Fruit fly (Drosophila melanogaster) whole organism, embryonic: ENCODE results near the gene Fbp2.

Experiments used
- B-H2 ChIP-seq: fragments of 200-800 bp; sonication (Bioruptor generic); optimal IDR thresholded peaks from 2 replicates; lab custom pipeline; 2018; ENCODE audit warnings: missing biosample characterization, mild to moderate bottlenecking, missing genetic modification characterization
- CG10274 ChIP-seq: fragments of 200-800 bp; sonication (Bioruptor generic); optimal IDR thresholded peaks from 3 replicates; lab custom pipeline; 2017; ENCODE audit warnings: missing biosample characterization, mild to moderate bottlenecking, missing genetic modification characterization
- CG11560 ChIP-seq: fragments of 200-800 bp; sonication (Bioruptor generic); IDR thresholded peaks from 3 replicates; pipeline ENCODE4 v1.3.6; 2022; ENCODE audit warnings: missing biosample characterization, missing genetic modification characterization
- CG12071 ChIP-seq: fragments of 200-800 bp; sonication (Bioruptor generic); optimal IDR thresholded peaks from 3 replicates; lab custom pipeline; 2018; ENCODE audit warnings: missing biosample characterization, mild to moderate bottlenecking, missing genetic modification characterization
- CG12236 ChIP-seq: fragments of 200-800 bp; sonication (Bioruptor generic); optimal IDR thresholded peaks from 2 replicates; lab custom pipeline; 2016; ENCODE audit warnings: missing biosample characterization, missing genetic modification characterization
- CG12744 ChIP-seq: fragments of 200-800 bp; sonication (Bioruptor generic); optimal IDR thresholded peaks from 2 replicates; lab custom pipeline; 2016; ENCODE audit warnings: missing biosample characterization, missing genetic modification characterization
- CG13287 ChIP-seq: fragments of 200-800 bp; sonication (Bioruptor generic); IDR thresholded peaks from 2 replicates; pipeline ENCODE4 v1.3.6; 2022; ENCODE audit warnings: missing biosample characterization, missing genetic modification characterization; ENCODE audit not compliant: partially characterized antibody
- CG13775 ChIP-seq: fragments of 200-800 bp; sonication (Bioruptor generic); optimal IDR thresholded peaks from 3 replicates; lab custom pipeline; 2017; ENCODE audit warnings: missing biosample characterization, mild to moderate bottlenecking, missing genetic modification characterization
- CG14014 ChIP-seq: fragments of 200-800 bp; sonication (Bioruptor generic); IDR thresholded peaks from 2 replicates; pipeline ENCODE4 v1.3.6; 2022; ENCODE audit warnings: missing biosample characterization, missing genetic modification characterization
- CG18619 ChIP-seq: fragments of 200-800 bp; sonication (Bioruptor generic); optimal IDR thresholded peaks from 3 replicates; lab custom pipeline; 2017; ENCODE audit warnings: missing biosample characterization, mild to moderate bottlenecking, missing genetic modification characterization
- CG30403 ChIP-seq: fragments of 200-800 bp; sonication (Bioruptor generic); optimal IDR thresholded peaks from 3 replicates; lab custom pipeline; 2016; ENCODE audit warnings: missing biosample characterization, missing genetic modification characterization
- CG33557 ChIP-seq: fragments of 200-800 bp; sonication (Bioruptor generic); optimal IDR thresholded peaks from 2 replicates; lab custom pipeline; 2019; ENCODE audit warnings: missing biosample characterization, mild to moderate bottlenecking, missing genetic modification characterization, moderate library complexity
- CG3726 ChIP-seq: fragments of 200-800 bp; sonication (Bioruptor generic); IDR thresholded peaks from 3 replicates; pipeline ENCODE4, ENCODE4 v1.3.6; 2022; ENCODE audit warnings: missing biosample characterization, missing genetic modification characterization
- CG6272 ChIP-seq: fragments of 200-800 bp; sonication (Bioruptor generic); IDR thresholded peaks from 2 replicates; pipeline ENCODE4 v1.3.6; 2022; ENCODE audit warnings: missing biosample characterization, missing genetic modification characterization
- CG6689 ChIP-seq: fragments of 200-800 bp; sonication (Bioruptor generic); IDR thresholded peaks from 2 replicates; pipeline ENCODE4 v1.3.6; 2022; ENCODE audit warnings: missing biosample characterization, missing genetic modification characterization
- CG7786 ChIP-seq: fragments of 200-800 bp; sonication (Bioruptor generic); optimal IDR thresholded peaks from 2 replicates; lab custom pipeline; 2016; ENCODE audit warnings: missing biosample characterization, missing genetic modification characterization
- CG9437 ChIP-seq: fragments of 200-800 bp; sonication (Bioruptor generic); optimal IDR thresholded peaks from 2 replicates; lab custom pipeline; 2018; ENCODE audit warnings: missing biosample characterization, mild to moderate bottlenecking, missing genetic modification characterization
- CoRest ChIP-seq: fragments of 200-800 bp; sonication (Bioruptor generic); optimal IDR thresholded peaks from 3 replicates; lab custom pipeline; 2018; ENCODE audit warnings: missing biosample characterization, mild to moderate bottlenecking, missing genetic modification characterization, moderate library complexity
- CrebB ChIP-seq: fragments of 200-800 bp; sonication (Bioruptor generic); optimal IDR thresholded peaks from 3 replicates; lab custom pipeline; 2018; ENCODE audit warnings: missing biosample characterization, mild to moderate bottlenecking, missing genetic modification characterization
- Doc2 ChIP-seq: fragments of 200-800 bp; sonication (Bioruptor generic); IDR thresholded peaks from 2 replicates; pipeline ENCODE4 v1.3.6; 2022; ENCODE audit warnings: missing biosample characterization, missing genetic modification characterization
- Elba2 ChIP-seq: fragments of 200-800 bp; sonication (Bioruptor generic); optimal IDR thresholded peaks from 3 replicates; lab custom pipeline; 2016; ENCODE audit warnings: missing biosample characterization, missing genetic modification characterization
- Fer2 ChIP-seq: fragments of 200-800 bp; sonication (Bioruptor generic); optimal IDR thresholded peaks from 2 replicates; lab custom pipeline; 2018; ENCODE audit warnings: missing biosample characterization, mild to moderate bottlenecking, missing genetic modification characterization, moderate library complexity
- H2.0 ChIP-seq: fragments of 200-800 bp; sonication (Bioruptor generic); IDR thresholded peaks from 2 replicates; pipeline ENCODE4 v1.3.6; 2022; ENCODE audit warnings: missing biosample characterization, missing genetic modification characterization
- Hr39 ChIP-seq: fragments of >200 bp; optimal IDR thresholded peaks from 2 replicates; lab custom pipeline; 2017
- Hsf ChIP-seq: fragments of 200-800 bp; sonication (Bioruptor generic); optimal IDR thresholded peaks from 3 replicates; lab custom pipeline; 2016; ENCODE audit warnings: missing biosample characterization, missing genetic modification characterization
- Lhr ChIP-seq: fragments of 200-800 bp; sonication (Bioruptor generic); optimal IDR thresholded peaks from 3 replicates; lab custom pipeline; 2017; ENCODE audit warnings: mild to moderate bottlenecking, missing biosample characterization, missing genetic modification reagents, missing genetic modification characterization
- Med ChIP-seq: fragments of 200-800 bp; sonication (Bioruptor generic); peaks from one replicate; lab custom pipeline; 2016; ENCODE audit warnings: missing biosample characterization, missing genetic modification characterization, mild to moderate bottlenecking, inconsistent platforms, moderate library complexity
- Nf-YB ChIP-seq: fragments of 200-800 bp; sonication (Bioruptor generic); optimal IDR thresholded peaks from 3 replicates; lab custom pipeline; 2019; ENCODE audit warnings: missing biosample characterization, mild to moderate bottlenecking, missing genetic modification characterization, moderate library complexity
- Ptx1 ChIP-seq: fragments of 200-800 bp; sonication (Bioruptor generic); IDR thresholded peaks from 2 replicates; pipeline ENCODE4 v1.3.6; 2022; ENCODE audit warnings: missing biosample characterization, missing genetic modification characterization
- Sry-δ ChIP-seq: fragments of 200-800 bp; sonication (Bioruptor generic); optimal IDR thresholded peaks from 2 replicates; lab custom pipeline; 2016; ENCODE audit warnings: missing biosample characterization, missing genetic modification characterization
- Xrp1 ChIP-seq: fragments of 200-800 bp; sonication (Bioruptor generic); IDR thresholded peaks from 2 replicates; pipeline ENCODE4 v1.3.6; 2022; ENCODE audit warnings: missing biosample characterization, missing genetic modification characterization
- ac ChIP-seq: fragments of 200-800 bp; sonication (Bioruptor generic); optimal IDR thresholded peaks from 3 replicates; lab custom pipeline; 2017; ENCODE audit warnings: missing biosample characterization, mild to moderate bottlenecking, missing genetic modification characterization
- az2 ChIP-seq: fragments of 200-800 bp; sonication (Bioruptor generic); optimal IDR thresholded peaks from 3 replicates; lab custom pipeline; 2016; ENCODE audit warnings: missing biosample characterization, missing genetic modification characterization
- bigmax ChIP-seq: fragments of 200-800 bp; sonication (Bioruptor generic); optimal IDR thresholded peaks from 2 replicates; lab custom pipeline; 2018; ENCODE audit warnings: missing biosample characterization, mild to moderate bottlenecking, missing genetic modification characterization
- croc ChIP-seq: fragments of 200-800 bp; sonication (Bioruptor generic); conservative IDR thresholded peaks from 3 replicates; pipeline ENCODE4 v1.3.6; 2022; ENCODE audit warnings: missing biosample characterization, missing genetic modification characterization
- disco-r ChIP-seq: fragments of 200-800 bp; sonication (Bioruptor generic); optimal IDR thresholded peaks from 2 replicates; lab custom pipeline; 2016; ENCODE audit warnings: missing biosample characterization, missing genetic modification characterization
- dm ChIP-seq: fragments of 200-800 bp; sonication (Bioruptor generic); optimal IDR thresholded peaks from 3 replicates; lab custom pipeline; 2016; ENCODE audit warnings: missing biosample characterization, missing genetic modification characterization
- emc ChIP-seq: fragments of 200-800 bp; sonication (Bioruptor generic); optimal IDR thresholded peaks from 2 replicates; lab custom pipeline; 2016; ENCODE audit warnings: missing biosample characterization, missing genetic modification characterization
- exex ChIP-seq: fragments of 200-800 bp; sonication (Bioruptor generic); optimal IDR thresholded peaks from 4 replicates; lab custom pipeline; 2018; ENCODE audit warnings: missing biosample characterization, mild to moderate bottlenecking, missing genetic modification characterization, moderate library complexity
- kay ChIP-seq: fragments of 200-800 bp; sonication (Bioruptor generic); optimal IDR thresholded peaks from 2 replicates; lab custom pipeline; 2016; ENCODE audit warnings: missing biosample characterization, missing genetic modification characterization
- luna ChIP-seq: fragments of 200-800 bp; sonication (Bioruptor generic); optimal IDR thresholded peaks from 2 replicates; lab custom pipeline; 2016; ENCODE audit warnings: missing biosample characterization, missing genetic modification characterization
- nom ChIP-seq: fragments of 200-800 bp; sonication (Bioruptor generic); optimal IDR thresholded peaks from 2 replicates; lab custom pipeline; 2017; ENCODE audit warnings: missing biosample characterization, missing genetic modification characterization, mild to moderate bottlenecking, moderate library complexity, missing genetic modification reagents
- pita ChIP-seq: fragments of 200-800 bp; sonication (Bioruptor generic); optimal IDR thresholded peaks from 2 replicates; lab custom pipeline; 2017; ENCODE audit warnings: missing biosample characterization, mild to moderate bottlenecking, missing genetic modification characterization
- sc ChIP-seq, 3 experiments: fragments of >200 bp in 2 of 3; fragments of 200-800 bp in 1 of 3; sonication (Bioruptor generic) in 1 of 3; optimal IDR thresholded peaks; 2 replicates in 2 of 3; 3 replicates in 1 of 3; lab custom pipeline; 2017; ENCODE audit warnings: mild to moderate bottlenecking in 1 of 3, missing biosample characterization in 1 of 3, missing genetic modification characterization in 1 of 3, missing genetic modification reagents in 1 of 3
- sens ChIP-seq: fragments of 200-800 bp; sonication (Bioruptor generic); peaks from one replicate; lab custom pipeline; 2016; ENCODE audit warnings: missing biosample characterization, missing genetic modification characterization
- sim ChIP-seq: fragments of 200-800 bp; sonication (Bioruptor generic); IDR thresholded peaks from 2 replicates; pipeline ENCODE4 v1.3.6; 2022; ENCODE audit warnings: missing biosample characterization, missing genetic modification characterization
- slou ChIP-seq: fragments of 200-800 bp; sonication (Bioruptor generic); optimal IDR thresholded peaks from 3 replicates; lab custom pipeline; 2016; ENCODE audit warnings: missing biosample characterization, missing genetic modification characterization
- tgo ChIP-seq: fragments of 200-800 bp; sonication (Bioruptor generic); IDR thresholded peaks from 3 replicates; pipeline ENCODE4 v1.3.6; 2022; ENCODE audit warnings: missing biosample characterization, missing genetic modification characterization
- tin ChIP-seq: fragments of 200-800 bp; sonication (Bioruptor generic); optimal IDR thresholded peaks from 3 replicates; lab custom pipeline; 2016; ENCODE audit warnings: missing biosample characterization, missing genetic modification characterization
- twi ChIP-seq: fragments of 200-800 bp; optimal IDR thresholded peaks from 2 replicates; lab custom pipeline; 2019; ENCODE audit warnings: missing biosample characterization, mild to moderate bottlenecking, missing genetic modification characterization, moderate library complexity
- vfl ChIP-seq: fragments of 200-800 bp; sonication (Bioruptor generic); optimal IDR thresholded peaks from 2 replicates; lab custom pipeline; 2016; ENCODE audit warnings: missing biosample characterization, missing genetic modification characterization

The Fbp2 gene

DNA sequence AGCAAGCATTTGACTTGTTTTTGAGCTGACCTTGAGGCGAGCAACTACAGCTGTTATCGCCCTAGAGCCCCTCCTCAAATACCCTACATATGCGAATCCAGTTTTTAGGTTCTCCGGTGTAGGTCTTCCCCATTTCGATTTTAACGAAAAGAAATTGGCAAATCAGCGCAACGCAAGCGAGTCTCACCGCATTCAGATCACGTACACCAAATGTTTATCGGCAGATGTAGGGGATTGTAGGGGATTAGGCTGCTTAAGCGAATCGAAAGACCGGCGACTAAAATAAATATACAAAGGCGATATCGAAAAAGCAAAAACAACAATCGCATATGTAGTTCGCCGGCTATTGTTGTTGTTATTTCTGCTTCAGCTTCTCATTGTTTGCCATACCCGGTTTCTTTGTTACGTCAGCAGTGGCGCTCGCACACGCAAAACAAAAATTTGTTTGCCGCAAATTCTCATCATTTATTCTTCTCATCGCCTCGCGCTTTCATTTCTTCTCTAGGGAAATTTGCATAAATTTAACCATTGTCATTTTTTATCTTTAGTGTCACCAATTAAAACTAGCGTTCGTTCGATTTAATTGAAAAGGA, 38.5 kb upstream of the Fbp2 start (continued):
- TF ChIP-seq Ptx1 (GFP tag; lab: Robert Waterston, UW) (peak; percentile 79), CG6689 (GFP tag; lab: Robert Waterston, UW) (peak; percentile 34; the same call in 1 of the 2 replicates), az2 (GFP tag; lab: Kevin White, UChicago) (peak; percentile 52), CG33557 (no peak), Elba2 (GFP tag; lab: Kevin White, UChicago) (no peak), vfl (peak; percentile 81), CG13775 (GFP tag; lab: Kevin White, UChicago) (peak; percentile 51), CG18619 (GFP tag; lab: Kevin White, UChicago) (peak; percentile 69), Med (GFP tag; lab: Kevin White, UChicago) (peak; percentile 98), sens (GFP tag; lab: Kevin White, UChicago) (peak; percentile 87), CG12744 (GFP tag; lab: Kevin White, UChicago) (peak; percentile 38), sc (optimal IDR thresholded peaks at IDR 0.05; lab: Kevin White, UChicago) (no peak), sc (GFP tag; optimal IDR thresholded peaks at IDR 0.05; lab: Kevin White, UChicago) (no peak), CG10274 (GFP tag; lab: Kevin White, UChicago) (peak; percentile 100), ac (GFP tag; lab: Kevin White, UChicago) (no peak), emc (GFP tag; lab: Kevin White, UChicago) (peak; percentile 85), dm (peak; percentile 38), CG14014 (peak; percentile 69), CoRest (tag; lab: Kevin White, UChicago) (peak; percentile 62), luna (GFP tag; lab: Kevin White, UChicago) (peak; percentile 46), bigmax (GFP tag; lab: Kevin White, UChicago) (no peak), CG7786 (GFP tag; lab: Kevin White, UChicago) (peak; percentile 86), CG12236 (GFP tag; lab: Kevin White, UChicago) (no peak), pita (GFP tag; lab: Kevin White, UChicago) (no peak), Nf-YB (GFP tag; lab: Kevin White, UChicago) (no peak), slou (peak; percentile 52), CG13287 (GFP tag; lab: Robert Waterston, UW) (no peak), CG3726 (GFP tag; lab: Robert Waterston, UW) (0 out of 3 replicates have a peak, but pooled peaks have one; percentile 64), CG9437 (peak; percentile 5), CG12071 (GFP tag; lab: Kevin White, UChicago) (peak; percentile 75), Hsf (GFP tag; lab: Kevin White, UChicago) (peak; percentile 59), H2.0 (GFP tag; lab: Robert Waterston, UW) (peak; percentile 68), sim (GFP tag; lab: Robert Waterston, UW) (no peak), Lhr (GFP tag; lab: Kevin White, UChicago) (no peak), Sry-δ (GFP tag; lab: Kevin White, UChicago) (peak; percentile 18), CG30403 (GFP tag; lab: Kevin White, UChicago) (peak; percentile 75), tin (GFP tag; lab: Kevin White, UChicago) (peak; percentile 54), Fer2 (tag; lab: Kevin White, UChicago) (no peak), disco-r (GFP tag; lab: Kevin White, UChicago) (peak; percentile 69), CG11560 (tag; lab: Robert Waterston, UW) (0 out of 3 replicates have a peak, but pooled peaks have one; percentile 20), Xrp1 (GFP tag; lab: Robert Waterston, UW) (peak; percentile 29; the same call in 1 of the 2 replicates), CG6272 (GFP tag; lab: Robert Waterston, UW) (peak; percentile 56), twi (tag; lab: Kevin White, UChicago) (no peak), tgo (GFP tag; lab: Robert Waterston, UW) (peak; percentile 63; the same call in 2 of the 3 replicates), B-H2 (GFP tag; lab: Kevin White, UChicago) (peak; percentile 8), croc (no peak), nom (peak; percentile 84), exex (tag; lab: Kevin White, UChicago) (no peak), Hr39 (no peak), Doc2 (no peak), kay (peak; percentile 4), CrebB (tag; lab: Kevin White, UChicago) (peak; percentile 31)
